Fruit fly (Drosophila melanogaster) whole organism, embryonic: ENCODE data around the gene CRAT.
A peak's percentile ranks its signal among the peaks of the same experiment; 100 is the strongest.

Source experiments
- CG16815 ChIP-seq: fragments of 200-800 bp; sonication (Bioruptor generic); optimal IDR thresholded peaks from 3 replicates; lab custom pipeline; 2017; ENCODE audit warnings: missing biosample characterization, mild to moderate bottlenecking, missing genetic modification characterization
- CG30403 ChIP-seq: fragments of 200-800 bp; sonication (Bioruptor generic); optimal IDR thresholded peaks from 3 replicates; lab custom pipeline; 2016; ENCODE audit warnings: missing biosample characterization, missing genetic modification characterization
- CG9727 ChIP-seq: fragments of 200-800 bp; sonication (Bioruptor generic); optimal IDR thresholded peaks from 3 replicates; lab custom pipeline; 2017; ENCODE audit warnings: missing biosample characterization, mild to moderate bottlenecking, missing genetic modification characterization
- Rx ChIP-seq: fragments of 200-800 bp; sonication (Bioruptor generic); IDR thresholded peaks from 2 replicates; pipeline ENCODE4 v1.3.6; 2022; ENCODE audit warnings: missing biosample characterization, missing genetic modification characterization
- chinmo ChIP-seq: fragments of 200-800 bp; sonication (Bioruptor generic); IDR thresholded peaks from 4 replicates; pipeline ENCODE4 v1.3.6; 2022; ENCODE audit warnings: missing biosample characterization, missing genetic modification characterization; ENCODE audit not compliant: partially characterized antibody
- grn ChIP-seq: fragments of 200-800 bp; sonication (Bioruptor generic); optimal IDR thresholded peaks from 3 replicates; lab custom pipeline; 2017; ENCODE audit warnings: missing biosample characterization, missing genetic modification characterization
- insv ChIP-seq, 2 experiments: fragments of 200-800 bp; sonication (Bioruptor generic); optimal IDR thresholded peaks; 3 replicates each; lab custom pipeline; 2016 to 2018; ENCODE audit warnings: missing biosample characterization in 2 of 2, missing genetic modification characterization in 2 of 2
- kay ChIP-seq: fragments of 200-800 bp; sonication (Bioruptor generic); optimal IDR thresholded peaks from 2 replicates; lab custom pipeline; 2016; ENCODE audit warnings: missing biosample characterization, missing genetic modification characterization
- sd ChIP-seq: fragments of 200-800 bp; sonication (Bioruptor generic); optimal IDR thresholded peaks from 3 replicates; lab custom pipeline; 2018; ENCODE audit warnings: missing biosample characterization, mild to moderate bottlenecking, missing genetic modification characterization, moderate library complexity
- tin ChIP-seq: fragments of 200-800 bp; sonication (Bioruptor generic); optimal IDR thresholded peaks from 3 replicates; lab custom pipeline; 2016; ENCODE audit warnings: missing biosample characterization, missing genetic modification characterization

dm6 chr3R:6403674-6404073, 27.8 kb upstream of the CRAT start:
- TF ChIP-seq insv (GFP tag; optimal IDR thresholded peaks at IDR 0.05; lab: Kevin White, UChicago), result no peak
- TF ChIP-seq sd (tag; lab: Kevin White, UChicago), result peak; percentile 57
- TF ChIP-seq CG16815, result no peak
- no peak for TF ChIP-seq tin (GFP tag; lab: Kevin White, UChicago)
- no peak for TF ChIP-seq CG9727 (GFP tag; lab: Kevin White, UChicago)
- TF ChIP-seq chinmo (GFP tag; lab: Robert Waterston, UW), result no peak
- TF ChIP-seq CG30403 (GFP tag; lab: Kevin White, UChicago), result no peak
- TF ChIP-seq grn (GFP tag; lab: Kevin White, UChicago), result no peak
- TF ChIP-seq Rx, result no peak
- no peak for TF ChIP-seq kay
